Worm (Caenorhabditis elegans) whole organism, L4/young adult: Measurements from ENCODE around the gene B0564.2.

Experiments used
- W03F9.2 ChIP-seq: fragments of 150-350 bp; optimal IDR thresholded peaks from 2 replicates; lab custom pipeline; 2014; ENCODE audit warnings: missing biosample characterization, missing genetic modification characterization
- dao-5 ChIP-seq: sonication (generic microtip); optimal IDR thresholded peaks from 2 replicates; lab custom pipeline; 2016; ENCODE audit warnings: missing genotype, missing genetic modification characterization, moderate library complexity, missing compliant biosample characterization
- him-1 ChIP-seq: sonication (generic microtip); optimal IDR thresholded peaks from 2 replicates; lab custom pipeline; 2016; ENCODE audit warnings: missing genotype, missing genetic modification reagents, missing genetic modification characterization, missing compliant biosample characterization

- TF ChIP-seq W03F9.2 (tag; lab: Kevin White, UChicago) (no peak), him-1 (no peak), dao-5 (tag; lab: Kevin White, UChicago) (no peak)
Observed at ce11 chrIV:13142254-13142653, 34.8 kb downstream of the B0564.2 start, which contains the start of gene spe-43.
